Fruit fly (Drosophila melanogaster) Kc167 (cell line): ENCODE data around the gene CG3184.

Experiments
- h ChIP-seq: fragments of >200 bp; optimal IDR thresholded peaks from 3 replicates; lab custom pipeline; 2018; ENCODE audit warnings: missing external identifiers
- insv ChIP-seq: fragments of >200 bp; optimal IDR thresholded peaks from 3 replicates; lab custom pipeline; 2018; ENCODE audit warnings: missing external identifiers
- psq ChIP-seq: fragments of >200 bp; optimal IDR thresholded peaks from 2 replicates; lab custom pipeline; 2017; ENCODE audit warnings: missing external identifiers
- ttk ChIP-seq: sonication (Bioruptor generic); optimal IDR thresholded peaks from 2 replicates; lab custom pipeline; 2017; ENCODE audit warnings: missing external identifiers

DNA sequence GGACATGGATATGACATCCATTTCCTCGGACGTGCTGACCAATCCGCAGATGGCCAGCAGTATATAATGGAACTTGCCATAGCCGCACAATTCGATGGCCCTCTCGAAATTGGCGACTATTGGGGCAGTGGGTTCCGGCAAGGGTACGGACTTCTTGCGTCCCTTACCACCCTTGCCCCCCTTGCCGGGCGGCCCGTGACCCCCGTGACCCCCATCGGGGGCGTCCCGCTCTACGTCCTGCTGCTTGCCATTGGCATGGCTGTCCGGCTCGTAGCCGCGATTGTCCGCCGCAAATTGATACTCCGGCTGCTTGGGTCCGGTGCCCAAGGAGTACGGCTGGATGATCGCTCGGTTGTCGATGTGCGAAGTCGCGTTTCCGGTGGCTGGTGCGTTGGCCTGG, 35.0 kb upstream of the CG3184 start:
- no peak for TF ChIP-seq h (lab: Kevin White, UChicago)
- no peak for TF ChIP-seq ttk (lab: Kevin White, UChicago)
- no peak for TF ChIP-seq insv
- TF ChIP-seq psq (lab: Kevin White, UChicago): no peak
